Worm (Caenorhabditis elegans) whole organism, early embryonic: ENCODE measurements around the gene panl-2.

ENCODE experiments used
- B0310.2 ChIP-seq: sonication (generic microtip); optimal IDR thresholded peaks from 2 replicates; lab custom pipeline; 2016; ENCODE audit warnings: mild to moderate bottlenecking, missing genetic modification characterization, missing compliant biosample characterization
- F13C5.2 ChIP-seq: sonication (generic microtip); optimal IDR thresholded peaks from 2 replicates; lab custom pipeline; 2017; ENCODE audit warnings: mild to moderate bottlenecking, missing genetic modification characterization, inconsistent platforms, missing compliant biosample characterization
- aly-1 ChIP-seq: sonication (generic microtip); optimal IDR thresholded peaks from 2 replicates; lab custom pipeline; 2016; ENCODE audit warnings: missing genetic modification characterization, missing compliant biosample characterization
- ama-1 ChIP-seq: fragments of 150-350 bp; optimal IDR thresholded peaks from 2 replicates; lab custom pipeline; 2014
- ceh-13 ChIP-seq: fragments of 200-800 bp; sonication (Bioruptor generic); optimal IDR thresholded peaks from 2 replicates; lab custom pipeline; 2018; ENCODE audit warnings: mild to moderate bottlenecking, missing genetic modification characterization, missing compliant biosample characterization
- ceh-36 ChIP-seq: sonication (generic microtip); optimal IDR thresholded peaks from 2 replicates; lab custom pipeline; 2016; ENCODE audit warnings: missing genetic modification characterization, inconsistent platforms, missing compliant biosample characterization
- ets-7 ChIP-seq: sonication (generic microtip); optimal IDR thresholded peaks from 2 replicates; lab custom pipeline; 2016; ENCODE audit warnings: missing genotype, missing genetic modification characterization, missing compliant biosample characterization
- flt-1 ChIP-seq: fragments of 200-800 bp; sonication (Bioruptor generic); IDR thresholded peaks from 2 replicates; pipeline ENCODE4 v1.3.6; 2022; ENCODE audit warnings: missing genetic modification characterization, missing compliant biosample characterization
- hmbx-1 ChIP-seq: sonication (generic microtip); optimal IDR thresholded peaks from 2 replicates; lab custom pipeline; 2016; ENCODE audit warnings: mild to moderate bottlenecking, missing genetic modification characterization, missing compliant biosample characterization
- hmg-4 ChIP-seq: fragments of 200-800 bp; sonication (Bioruptor generic); optimal IDR thresholded peaks from 2 replicates; lab custom pipeline; 2018; ENCODE audit warnings: mild to moderate bottlenecking, missing genetic modification characterization, missing compliant biosample characterization
- hnd-1 ChIP-seq: sonication (generic microtip); optimal IDR thresholded peaks from 2 replicates; lab custom pipeline; 2016; ENCODE audit warnings: missing genetic modification characterization, missing compliant biosample characterization
- pes-1 ChIP-seq: fragments of 200-800 bp; sonication (Bioruptor generic); IDR thresholded peaks from 2 replicates; pipeline ENCODE4 v1.3.6; 2022; ENCODE audit warnings: missing genetic modification reagents, missing genetic modification characterization, missing compliant biosample characterization
- scrt-1 ChIP-seq: fragments of 200-800 bp; sonication (Bioruptor generic); IDR thresholded peaks from 2 replicates; pipeline ENCODE4 v1.3.6; 2022; ENCODE audit warnings: missing genetic modification characterization, missing compliant biosample characterization
- sea-1 ChIP-seq: fragments of 200-800 bp; sonication (Bioruptor generic); conservative IDR thresholded peaks from 2 replicates; pipeline ENCODE4 v1.3.6; 2022; ENCODE audit warnings: missing genetic modification characterization, missing compliant biosample characterization
- tbx-11 ChIP-seq: fragments of 200-800 bp; sonication (Bioruptor generic); IDR thresholded peaks from 2 replicates; pipeline ENCODE4 v1.3.6; 2022; ENCODE audit warnings: missing genetic modification characterization, missing compliant biosample characterization
- tbx-37 ChIP-seq: fragments of 200-800 bp; sonication (Bioruptor generic); conservative IDR thresholded peaks from 2 replicates; pipeline ENCODE4 v1.3.6; 2022; ENCODE audit warnings: missing genetic modification reagents, missing genetic modification characterization, missing compliant biosample characterization
- tra-4 ChIP-seq: sonication (generic microtip); optimal IDR thresholded peaks from 2 replicates; lab custom pipeline; 2017; ENCODE audit warnings: missing genetic modification characterization, missing compliant biosample characterization

Gene panl-2

ce11 chrIII:6961167-6961566, 6.8 kb downstream of the panl-2 start:
- TF ChIP-seq ets-7 (tag; lab: Kevin White, UChicago) (no peak), F13C5.2 (tag; lab: Kevin White, UChicago) (peak; percentile 8), hmg-4 (no peak)

ce11 chrIII:6958674-6959241, 9.2 kb downstream of the panl-2 start:
- no peak for TF ChIP-seq F13C5.2 (tag; lab: Kevin White, UChicago)
- no peak for TF ChIP-seq hmg-4
- TF ChIP-seq scrt-1 (GFP tag; lab: Robert Waterston, UW): no peak
- no peak for TF ChIP-seq hnd-1 (tag; lab: Kevin White, UChicago)
- TF ChIP-seq ceh-36: no peak
- TF ChIP-seq sea-1: no peak

- no peak for TF ChIP-seq tbx-11 (GFP tag; lab: Robert Waterston, UW)
- no peak for TF ChIP-seq flt-1 (GFP tag; lab: Robert Waterston, UW)
- TF ChIP-seq ets-7 (tag; lab: Kevin White, UChicago): no peak
- no peak for TF ChIP-seq ama-1
- TF ChIP-seq B0310.2: no peak
- no peak for TF ChIP-seq scrt-1 (GFP tag; lab: Robert Waterston, UW)
- no peak for TF ChIP-seq ceh-36
- TF ChIP-seq tbx-37 (GFP tag; lab: Robert Waterston, UW): no peak
- TF ChIP-seq hmbx-1 (tag; lab: Kevin White, UChicago): no peak
- no peak for TF ChIP-seq aly-1 (tag; lab: Kevin White, UChicago)
- TF ChIP-seq F13C5.2 (tag; lab: Kevin White, UChicago): no peak
- TF ChIP-seq hmg-4: no peak
- no peak for TF ChIP-seq tra-4 (tag; lab: Kevin White, UChicago)
- no peak for TF ChIP-seq hnd-1 (tag; lab: Kevin White, UChicago)
- no peak for TF ChIP-seq ceh-13
- no peak for TF ChIP-seq sea-1
- no peak for TF ChIP-seq pes-1 (GFP tag; lab: Robert Waterston, UW)
Observed at ce11 chrIII:6955766-6956165, 12.2 kb downstream of the panl-2 start.

- TF ChIP-seq ceh-36 (no peak), flt-1 (GFP tag; lab: Robert Waterston, UW) (no peak), aly-1 (tag; lab: Kevin White, UChicago) (no peak), tbx-37 (GFP tag; lab: Robert Waterston, UW) (no peak), hmbx-1 (tag; lab: Kevin White, UChicago) (no peak), sea-1 (no peak), pes-1 (GFP tag; lab: Robert Waterston, UW) (no peak), tbx-11 (GFP tag; lab: Robert Waterston, UW) (no peak), ceh-13 (no peak), B0310.2 (no peak)
Observed at ce11 chrIII:6953978-6954377, 14.0 kb downstream of the panl-2 start.

- TF ChIP-seq hmbx-1 (tag; lab: Kevin White, UChicago) (no peak), ets-7 (tag; lab: Kevin White, UChicago) (no peak), B0310.2 (no peak), sea-1 (no peak), pes-1 (GFP tag; lab: Robert Waterston, UW) (no peak), ceh-36 (no peak), tbx-37 (GFP tag; lab: Robert Waterston, UW) (no peak), hnd-1 (tag; lab: Kevin White, UChicago) (no peak), F13C5.2 (tag; lab: Kevin White, UChicago) (no peak), scrt-1 (GFP tag; lab: Robert Waterston, UW) (no peak), tbx-11 (GFP tag; lab: Robert Waterston, UW) (no peak), hmg-4 (no peak), aly-1 (tag; lab: Kevin White, UChicago) (no peak), tra-4 (tag; lab: Kevin White, UChicago) (no peak), ceh-13 (no peak)
Observed at ce11 chrIII:6953373-6953772, 14.6 kb downstream of the panl-2 start.

ce11 chrIII:6951435-6951834, 16.5 kb downstream of the panl-2 start:
- TF ChIP-seq aly-1 (tag; lab: Kevin White, UChicago): no peak
- no peak for TF ChIP-seq tbx-37 (GFP tag; lab: Robert Waterston, UW)
- TF ChIP-seq ets-7 (tag; lab: Kevin White, UChicago): no peak
- TF ChIP-seq ceh-13: no peak
- TF ChIP-seq flt-1 (GFP tag; lab: Robert Waterston, UW): no peak
- TF ChIP-seq tbx-11 (GFP tag; lab: Robert Waterston, UW): no peak
- no peak for TF ChIP-seq ama-1
- TF ChIP-seq F13C5.2 (tag; lab: Kevin White, UChicago): no peak
- no peak for TF ChIP-seq pes-1 (GFP tag; lab: Robert Waterston, UW)
- no peak for TF ChIP-seq hmbx-1 (tag; lab: Kevin White, UChicago)
- TF ChIP-seq B0310.2: no peak
- TF ChIP-seq scrt-1 (GFP tag; lab: Robert Waterston, UW): no peak

ce11 chrIII:6947896-6948295, 20.0 kb downstream of the panl-2 start:
- TF ChIP-seq ets-7 (tag; lab: Kevin White, UChicago) (no peak), ceh-36 (no peak), F13C5.2 (tag; lab: Kevin White, UChicago) (no peak), flt-1 (GFP tag; lab: Robert Waterston, UW) (no peak), tra-4 (tag; lab: Kevin White, UChicago) (no peak), tbx-37 (GFP tag; lab: Robert Waterston, UW) (no peak), pes-1 (GFP tag; lab: Robert Waterston, UW) (no peak), B0310.2 (no peak), scrt-1 (GFP tag; lab: Robert Waterston, UW) (no peak), ama-1 (no peak), hmbx-1 (tag; lab: Kevin White, UChicago) (no peak), aly-1 (tag; lab: Kevin White, UChicago) (no peak), hnd-1 (tag; lab: Kevin White, UChicago) (no peak), hmg-4 (no peak)

ce11 chrIII:6946382-6946781, 21.5 kb downstream of the panl-2 start, which contains the start of gene let-711:
Gene let-711, plus strand, starts transcription at chrIII:6946718.
- no peak for TF ChIP-seq sea-1
- TF ChIP-seq pes-1 (GFP tag; lab: Robert Waterston, UW): no peak
